Fruit fly (Drosophila melanogaster) whole organism, embryonic: ENCODE measurements around the gene Gdi.
A peak's percentile ranks its signal among the peaks of the same experiment; 100 is the strongest.

Source experiments
- CG10267 ChIP-seq: fragments of 200-800 bp; sonication (Bioruptor generic); optimal IDR thresholded peaks from 2 replicates; lab custom pipeline; 2018; ENCODE audit warnings: missing biosample characterization, mild to moderate bottlenecking, missing genetic modification characterization, moderate library complexity
- CG10274 ChIP-seq: fragments of 200-800 bp; sonication (Bioruptor generic); optimal IDR thresholded peaks from 3 replicates; lab custom pipeline; 2017; ENCODE audit warnings: missing biosample characterization, mild to moderate bottlenecking, missing genetic modification characterization
- CG10959 ChIP-seq: fragments of 200-800 bp; sonication (Bioruptor generic); IDR thresholded peaks from 2 replicates; pipeline ENCODE4 v1.3.6; 2022; ENCODE audit warnings: missing biosample characterization, missing genetic modification characterization
- CG11696 ChIP-seq: fragments of 200-800 bp; sonication (Bioruptor generic); IDR thresholded peaks from 2 replicates; pipeline ENCODE4 v1.3.6; 2022; ENCODE audit warnings: missing biosample characterization, missing genetic modification characterization
- CG13775 ChIP-seq: fragments of 200-800 bp; sonication (Bioruptor generic); optimal IDR thresholded peaks from 3 replicates; lab custom pipeline; 2017; ENCODE audit warnings: missing biosample characterization, mild to moderate bottlenecking, missing genetic modification characterization
- CG14667 ChIP-seq: fragments of 200-800 bp; sonication (Bioruptor generic); IDR thresholded peaks from 2 replicates; pipeline ENCODE4 v1.3.6; 2022; ENCODE audit warnings: missing biosample characterization, missing genetic modification characterization
- CG14710 ChIP-seq: fragments of 200-800 bp; sonication (Bioruptor generic); optimal IDR thresholded peaks from 3 replicates; lab custom pipeline; 2019; ENCODE audit warnings: missing biosample characterization, mild to moderate bottlenecking, missing genetic modification characterization, moderate library complexity
- CG15011 ChIP-seq: fragments of 200-800 bp; sonication (Bioruptor generic); optimal IDR thresholded peaks from 3 replicates; lab custom pipeline; 2018; ENCODE audit warnings: missing biosample characterization, mild to moderate bottlenecking, missing genetic modification characterization
- CG16779 ChIP-seq: fragments of 200-800 bp; sonication (Bioruptor generic); IDR thresholded peaks from 2 replicates; pipeline ENCODE4 v1.3.6; 2022; ENCODE audit warnings: missing biosample characterization, missing genetic modification characterization
- CG17186 ChIP-seq: fragments of 200-800 bp; sonication (Bioruptor generic); optimal IDR thresholded peaks from 3 replicates; lab custom pipeline; 2017; ENCODE audit warnings: missing biosample characterization, missing genetic modification reagents, missing genetic modification characterization
- CG1792 ChIP-seq: fragments of 200-800 bp; sonication (Bioruptor generic); optimal IDR thresholded peaks from 2 replicates; lab custom pipeline; 2016; ENCODE audit warnings: missing biosample characterization, missing genetic modification characterization
- CG32767 ChIP-seq: fragments of 200-800 bp; sonication (Bioruptor generic); IDR thresholded peaks from 2 replicates; pipeline ENCODE4 v1.3.6; 2022; ENCODE audit warnings: missing biosample characterization, missing genetic modification characterization
- CG3407 ChIP-seq: fragments of 200-800 bp; sonication (Bioruptor generic); optimal IDR thresholded peaks from 2 replicates; lab custom pipeline; 2018; ENCODE audit warnings: missing biosample characterization, mild to moderate bottlenecking, missing genetic modification characterization
- CG3726 ChIP-seq: fragments of 200-800 bp; sonication (Bioruptor generic); IDR thresholded peaks from 3 replicates; pipeline ENCODE4, ENCODE4 v1.3.6; 2022; ENCODE audit warnings: missing biosample characterization, missing genetic modification characterization
- CG4404 ChIP-seq: fragments of 200-800 bp; sonication (Bioruptor generic); IDR thresholded peaks from 2 replicates; pipeline ENCODE4 v1.3.6; 2022; ENCODE audit warnings: missing biosample characterization, missing genetic modification characterization
- CG7963 ChIP-seq: fragments of 200-800 bp; sonication (Bioruptor generic); IDR thresholded peaks from 3 replicates; pipeline ENCODE4 v1.3.6; 2022; ENCODE audit warnings: missing biosample characterization, missing genetic modification characterization; ENCODE audit not compliant: partially characterized antibody
- CG8290 ChIP-seq, 3 experiments: fragments of 200-800 bp; sonication (Bioruptor generic); optimal IDR thresholded peaks; 2 replicates each; lab custom pipeline; 2016 to 2019; ENCODE audit warnings: missing biosample characterization in 3 of 3, missing genetic modification characterization in 3 of 3, mild to moderate bottlenecking in 2 of 3, moderate library complexity in 1 of 3
- CG8359 ChIP-seq: fragments of 200-800 bp; sonication (Bioruptor generic); optimal IDR thresholded peaks from 2 replicates; lab custom pipeline; 2017; ENCODE audit warnings: missing biosample characterization, mild to moderate bottlenecking, missing genetic modification characterization, borderline replicate concordance
- CG9215 ChIP-seq: fragments of 200-800 bp; sonication (Bioruptor generic); IDR thresholded peaks from 2 replicates; pipeline ENCODE4 v1.3.6; 2022; ENCODE audit warnings: missing biosample characterization, missing genetic modification characterization
- CG9932 ChIP-seq: fragments of 200-800 bp; sonication (Bioruptor generic); IDR thresholded peaks from 2 replicates; pipeline ENCODE4 v1.3.6; 2022; ENCODE audit warnings: missing biosample characterization, missing genetic modification characterization
- CkIIα-i1 ChIP-seq: fragments of 200-800 bp; sonication (Bioruptor generic); IDR thresholded peaks from 2 replicates; pipeline ENCODE4 v1.3.6; 2022; ENCODE audit warnings: missing biosample characterization, missing genetic modification characterization
- Dfd ChIP-seq, 2 experiments: fragments of >200 bp; optimal IDR thresholded peaks; 2 replicates each; lab custom pipeline; 2017; ENCODE audit warnings: missing biosample characterization in 2 of 2, missing genetic modification characterization in 2 of 2
- Dp ChIP-seq: fragments of 200-800 bp; sonication (Bioruptor generic); optimal IDR thresholded peaks from 2 replicates; lab custom pipeline; 2018; ENCODE audit warnings: missing biosample characterization, mild to moderate bottlenecking, missing genetic modification characterization, moderate library complexity
- Ets97D ChIP-seq: fragments of 200-800 bp; sonication (Bioruptor generic); optimal IDR thresholded peaks from 3 replicates; lab custom pipeline; 2016; ENCODE audit warnings: missing biosample characterization, missing genetic modification characterization
- Fer2 ChIP-seq: fragments of 200-800 bp; sonication (Bioruptor generic); optimal IDR thresholded peaks from 2 replicates; lab custom pipeline; 2018; ENCODE audit warnings: missing biosample characterization, mild to moderate bottlenecking, missing genetic modification characterization, moderate library complexity
- Fer3 ChIP-seq: fragments of 200-800 bp; sonication (Bioruptor generic); optimal IDR thresholded peaks from 2 replicates; lab custom pipeline; 2018; ENCODE audit warnings: missing biosample characterization, mild to moderate bottlenecking, missing genetic modification characterization, moderate library complexity
- HmgD ChIP-seq: fragments of 200-800 bp; sonication (Bioruptor generic); optimal IDR thresholded peaks from 3 replicates; lab custom pipeline; 2016; ENCODE audit warnings: missing biosample characterization, missing genetic modification characterization
- HmgZ ChIP-seq: fragments of 200-800 bp; sonication (Bioruptor generic); optimal IDR thresholded peaks from 2 replicates; lab custom pipeline; 2018; ENCODE audit warnings: missing biosample characterization, mild to moderate bottlenecking, missing genetic modification characterization
- Nf-YB ChIP-seq: fragments of 200-800 bp; sonication (Bioruptor generic); optimal IDR thresholded peaks from 3 replicates; lab custom pipeline; 2019; ENCODE audit warnings: missing biosample characterization, mild to moderate bottlenecking, missing genetic modification characterization, moderate library complexity
- Oli ChIP-seq: fragments of 200-800 bp; sonication (Bioruptor generic); optimal IDR thresholded peaks from 2 replicates; lab custom pipeline; 2018; ENCODE audit warnings: missing biosample characterization, mild to moderate bottlenecking, missing genetic modification characterization, moderate library complexity
- Ssrp ChIP-seq: fragments of 200-800 bp; sonication (Bioruptor generic); optimal IDR thresholded peaks from 2 replicates; lab custom pipeline; 2018; ENCODE audit warnings: missing biosample characterization, mild to moderate bottlenecking, missing genetic modification characterization, moderate library complexity
- ase ChIP-seq: fragments of 200-800 bp; sonication (Bioruptor generic); IDR thresholded peaks from 3 replicates; pipeline ENCODE4 v1.3.6; 2022; ENCODE audit warnings: missing biosample characterization, missing genetic modification characterization
- bbx ChIP-seq: fragments of 200-800 bp; sonication (Bioruptor generic); IDR thresholded peaks from 2 replicates; pipeline ENCODE4 v1.3.6; 2022; ENCODE audit warnings: missing biosample characterization, missing genetic modification characterization; ENCODE audit not compliant: partially characterized antibody
- chinmo ChIP-seq: fragments of 200-800 bp; sonication (Bioruptor generic); IDR thresholded peaks from 4 replicates; pipeline ENCODE4 v1.3.6; 2022; ENCODE audit warnings: missing biosample characterization, missing genetic modification characterization; ENCODE audit not compliant: partially characterized antibody
- crol ChIP-seq: fragments of 200-800 bp; sonication (Bioruptor generic); IDR thresholded peaks from 2 replicates; pipeline ENCODE4 v1.3.6; 2022; ENCODE audit warnings: missing biosample characterization, missing genetic modification characterization
- danr ChIP-seq: fragments of 200-800 bp; sonication (Bioruptor generic); IDR thresholded peaks from 2 replicates; pipeline ENCODE4 v1.3.6; 2022; ENCODE audit warnings: missing biosample characterization, missing genetic modification characterization
- gsb-n ChIP-seq: fragments of 200-800 bp; sonication (Bioruptor generic); optimal IDR thresholded peaks from 3 replicates; lab custom pipeline; 2018; ENCODE audit warnings: missing biosample characterization, mild to moderate bottlenecking, missing genetic modification characterization
- lilli ChIP-seq: fragments of 200-800 bp; sonication (Bioruptor generic); optimal IDR thresholded peaks from 3 replicates; lab custom pipeline; 2016; ENCODE audit warnings: missing biosample characterization, missing genetic modification characterization
- mirr ChIP-seq: fragments of 200-800 bp; sonication (Bioruptor generic); optimal IDR thresholded peaks from 3 replicates; lab custom pipeline; 2018; ENCODE audit warnings: missing biosample characterization, mild to moderate bottlenecking, missing genetic modification characterization
- peb ChIP-seq: fragments of 200-800 bp; sonication (Bioruptor generic); IDR thresholded peaks from 2 replicates; pipeline ENCODE4 v1.3.6; 2022; ENCODE audit warnings: missing biosample characterization, missing genetic modification characterization
- prd ChIP-seq, 3 experiments: fragments of >200 bp in 2 of 3; fragments of 200-800 bp in 1 of 3; sonication (Bioruptor generic) in 1 of 3; optimal IDR thresholded peaks in 2 of 3; IDR thresholded peaks in 1 of 3; 2 replicates in 2 of 3; 3 replicates in 1 of 3; pipeline versions ENCODE4 v1.3.6 to Lab custom; 2017 to 2022; ENCODE audit warnings: missing biosample characterization in 1 of 3, missing genetic modification characterization in 1 of 3
- pros ChIP-seq: fragments of 200-800 bp; sonication (Bioruptor generic); optimal IDR thresholded peaks from 3 replicates; lab custom pipeline; 2019; ENCODE audit warnings: missing biosample characterization, mild to moderate bottlenecking, missing genetic modification characterization, moderate library complexity
- seq ChIP-seq: fragments of 200-800 bp; sonication (Bioruptor generic); IDR thresholded peaks from 2 replicates; pipeline ENCODE4 v1.3.6; 2022; ENCODE audit warnings: missing biosample characterization, missing genetic modification characterization
- ttk ChIP-seq: fragments of 200-800 bp; sonication (Bioruptor generic); IDR thresholded peaks from 2 replicates; pipeline ENCODE4 v2.1.2; 2022; ENCODE audit warnings: missing biosample characterization, missing genetic modification characterization
- twi ChIP-seq: fragments of 200-800 bp; optimal IDR thresholded peaks from 2 replicates; lab custom pipeline; 2019; ENCODE audit warnings: missing biosample characterization, mild to moderate bottlenecking, missing genetic modification characterization, moderate library complexity
- wek ChIP-seq: fragments of 200-800 bp; sonication (Bioruptor generic); optimal IDR thresholded peaks from 3 replicates; lab custom pipeline; 2018; ENCODE audit warnings: missing biosample characterization, mild to moderate bottlenecking, missing genetic modification characterization, moderate library complexity
- z ChIP-seq: fragments of 200-800 bp; sonication (Bioruptor generic); IDR thresholded peaks from 3 replicates; pipeline ENCODE4 v1.3.6; 2022; ENCODE audit warnings: missing biosample characterization, missing genetic modification characterization
- zen ChIP-seq: fragments of 200-800 bp; sonication (Bioruptor generic); optimal IDR thresholded peaks from 3 replicates; lab custom pipeline; 2018; ENCODE audit warnings: missing biosample characterization, mild to moderate bottlenecking, missing genetic modification characterization, moderate library complexity

Gene Gdi

DNA sequence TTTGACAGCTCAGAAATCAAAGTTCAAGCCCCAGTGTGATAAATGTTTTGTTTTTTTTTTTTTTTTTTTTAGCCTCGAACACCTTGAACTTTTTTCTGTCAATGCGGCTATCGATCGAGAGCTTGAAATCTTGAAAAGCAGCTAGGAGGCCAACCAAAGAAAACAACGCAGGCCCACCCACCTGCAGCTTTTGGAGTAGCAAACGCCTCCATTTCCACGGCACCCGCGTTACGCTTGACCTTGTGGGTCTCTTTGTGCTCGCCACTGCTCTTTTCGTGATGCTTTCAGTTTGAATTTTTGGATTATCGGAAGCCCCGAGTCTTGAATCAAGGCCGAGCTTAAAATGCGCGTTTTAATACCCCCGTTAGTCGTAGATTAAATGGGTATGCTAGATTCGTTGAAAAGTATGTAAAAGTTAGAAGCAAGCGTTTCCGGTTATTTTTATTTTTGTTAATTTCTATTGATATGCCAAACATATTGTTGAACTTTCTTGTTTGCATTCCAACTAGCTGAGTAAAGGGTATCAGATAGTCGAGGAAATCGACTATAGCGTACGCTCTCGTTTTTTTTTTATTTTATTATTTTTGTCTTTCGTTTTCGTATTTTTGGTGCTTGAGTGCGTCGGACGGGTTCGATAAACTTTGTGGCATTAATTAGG, 8.2 kb upstream of the Gdi start (continued):
- TF ChIP-seq CG9215 (GFP tag; lab: Robert Waterston, UW) = no peak
- no peak for TF ChIP-seq mirr (GFP tag; lab: Kevin White, UChicago)
- TF ChIP-seq ase (GFP tag; lab: Robert Waterston, UW) = peak; percentile 68; the same call in 1 of the 3 replicates
- TF ChIP-seq Dfd (GFP tag; optimal IDR thresholded peaks at IDR 0.05; lab: Kevin White, UChicago) = no peak
- 0 out of 2 replicates have a peak, but pooled peaks have one; percentile 14 for TF ChIP-seq crol
- TF ChIP-seq CG14710 (tag; lab: Kevin White, UChicago) = no peak
- no peak for TF ChIP-seq z (GFP tag; lab: Robert Waterston, UW)
- peak; percentile 11; the same call in 1 of the 2 replicates for TF ChIP-seq CkIIα-i1 (GFP tag; lab: Robert Waterston, UW)
- TF ChIP-seq Ssrp (tag; lab: Kevin White, UChicago) = peak; percentile 58
- no peak for TF ChIP-seq CG4404 (GFP tag; lab: Robert Waterston, UW)
- TF ChIP-seq CG10959 = no peak
- peak; percentile 62 for TF ChIP-seq CG11696
- TF ChIP-seq CG8359 (GFP tag; lab: Kevin White, UChicago) = no peak
- peak; percentile 59 for TF ChIP-seq Fer3 (tag; lab: Kevin White, UChicago)
- peak; percentile 86; the same call in 2 of the 4 replicates for TF ChIP-seq chinmo (GFP tag; lab: Robert Waterston, UW)
- TF ChIP-seq CG10274 (GFP tag; lab: Kevin White, UChicago) = peak; percentile 26
- TF ChIP-seq CG3726 (GFP tag; lab: Robert Waterston, UW) = peak; percentile 76; the same call in 1 of the 3 replicates
- TF ChIP-seq CG16779 (GFP tag; lab: Robert Waterston, UW) = no peak
- TF ChIP-seq CG15011 (GFP tag; lab: Kevin White, UChicago) = no peak
- peak; percentile 26 for TF ChIP-seq CG10267
- no peak for TF ChIP-seq pros (GFP tag; lab: Kevin White, UChicago)
- TF ChIP-seq Ets97D (GFP tag; lab: Kevin White, UChicago) = no peak
- peak; percentile 68 for TF ChIP-seq ttk (GFP tag; lab: Robert Waterston, UW)
- TF ChIP-seq lilli (GFP tag; lab: Kevin White, UChicago) = peak; percentile 59
- TF ChIP-seq CG3407 (GFP tag; lab: Kevin White, UChicago) = peak; percentile 64
- TF ChIP-seq zen = no peak
- TF ChIP-seq CG7963 = no peak
- no peak for TF ChIP-seq Dp
- peak; percentile 58 for TF ChIP-seq gsb-n (tag; lab: Kevin White, UChicago)
- TF ChIP-seq HmgD (GFP tag; lab: Kevin White, UChicago) = no peak
- TF ChIP-seq CG14667 (GFP tag; lab: Robert Waterston, UW) = no peak; the same call in 1 of the 2 replicates
- TF ChIP-seq Fer2 (tag; lab: Kevin White, UChicago) = no peak
- TF ChIP-seq HmgZ (tag; lab: Kevin White, UChicago) = peak; percentile 32
- peak; percentile 62; the same call in 1 of the 2 replicates for TF ChIP-seq CG32767
- TF ChIP-seq Nf-YB (GFP tag; lab: Kevin White, UChicago) = peak; percentile 28
- TF ChIP-seq CG9932 = peak; percentile 56
- no peak for TF ChIP-seq CG8290 (GFP tag; optimal IDR thresholded peaks at IDR 0.05; lab: Kevin White, UChicago)
- TF ChIP-seq CG8290 (tag; optimal IDR thresholded peaks at IDR 0.05; lab: Kevin White, UChicago) = no peak
- TF ChIP-seq CG13775 (GFP tag; lab: Kevin White, UChicago) = peak; percentile 12
- TF ChIP-seq wek (GFP tag; lab: Kevin White, UChicago) = no peak
- no peak for TF ChIP-seq prd (optimal IDR thresholded peaks at IDR 0.05; lab: Kevin White, UChicago)
- TF ChIP-seq prd (GFP tag; IDR thresholded peaks at IDR 0.05; lab: Robert Waterston, UW) = peak; percentile 81
- TF ChIP-seq twi (tag; lab: Kevin White, UChicago) = no peak
- no peak for TF ChIP-seq bbx (GFP tag; lab: Robert Waterston, UW)
- peak; percentile 55; the same call in 1 of the 2 replicates for TF ChIP-seq danr (GFP tag; lab: Robert Waterston, UW)
- TF ChIP-seq CG17186 (GFP tag; lab: Kevin White, UChicago) = no peak
- TF ChIP-seq Oli = peak; percentile 86
- peak; percentile 33; the same call in 1 of the 2 replicates for TF ChIP-seq peb
- TF ChIP-seq seq = peak; percentile 83
- TF ChIP-seq CG1792 (GFP tag; lab: Kevin White, UChicago) = no peak
